Fruit fly (Drosophila melanogaster) whole organism, embryonic: ENCODE data around the gene Uba4.
A peak's percentile ranks its signal among the peaks of the same experiment; 100 is the strongest.

ENCODE experiments used
- Atf3 ChIP-seq: fragments of 200-800 bp; sonication (Bioruptor generic); optimal IDR thresholded peaks from 3 replicates; lab custom pipeline; 2016; ENCODE audit warnings: missing biosample characterization, missing genetic modification characterization
- Bgb ChIP-seq: fragments of 200-800 bp; sonication (Bioruptor generic); IDR thresholded peaks from 2 replicates; pipeline ENCODE4 v1.3.6; 2022; ENCODE audit warnings: missing biosample characterization, missing genetic modification characterization; ENCODE audit not compliant: partially characterized antibody
- CG10565 ChIP-seq: fragments of 200-800 bp; sonication (Bioruptor generic); optimal IDR thresholded peaks from 3 replicates; lab custom pipeline; 2016; ENCODE audit warnings: missing biosample characterization, mild to moderate bottlenecking, missing genetic modification characterization
- CG11085 ChIP-seq: fragments of 200-800 bp; sonication (Bioruptor generic); IDR thresholded peaks from 2 replicates; pipeline ENCODE4 v1.3.6; 2022; ENCODE audit warnings: missing biosample characterization, missing genetic modification characterization
- CG11695 ChIP-seq: fragments of 200-800 bp; sonication (Bioruptor generic); IDR thresholded peaks from 3 replicates; pipeline ENCODE4 v1.3.6; 2022; ENCODE audit warnings: missing biosample characterization, missing genetic modification characterization
- CG12236 ChIP-seq: fragments of 200-800 bp; sonication (Bioruptor generic); optimal IDR thresholded peaks from 2 replicates; lab custom pipeline; 2016; ENCODE audit warnings: missing biosample characterization, missing genetic modification characterization
- CG15601 ChIP-seq: fragments of 200-800 bp; sonication (Bioruptor generic); optimal IDR thresholded peaks from 3 replicates; lab custom pipeline; 2019; ENCODE audit warnings: missing biosample characterization, mild to moderate bottlenecking, missing genetic modification characterization, moderate library complexity
- CG1603 ChIP-seq: fragments of 200-800 bp; sonication (Bioruptor generic); optimal IDR thresholded peaks from 2 replicates; lab custom pipeline; 2019; ENCODE audit warnings: missing biosample characterization, mild to moderate bottlenecking, missing genetic modification characterization, moderate library complexity
- CG16779 ChIP-seq: fragments of 200-800 bp; sonication (Bioruptor generic); IDR thresholded peaks from 2 replicates; pipeline ENCODE4 v1.3.6; 2022; ENCODE audit warnings: missing biosample characterization, missing genetic modification characterization
- CG17612 ChIP-seq: fragments of 200-800 bp; sonication (Bioruptor generic); IDR thresholded peaks from 2 replicates; pipeline ENCODE4 v1.3.6; 2022; ENCODE audit warnings: missing biosample characterization, missing genetic modification characterization
- CG18599 ChIP-seq: fragments of 200-800 bp; sonication (Bioruptor generic); optimal IDR thresholded peaks from 3 replicates; lab custom pipeline; 2017; ENCODE audit warnings: missing biosample characterization, missing genetic modification characterization, mild to moderate bottlenecking, moderate library complexity, missing genetic modification reagents
- CG2129 ChIP-seq: fragments of 200-800 bp; sonication (Bioruptor generic); IDR thresholded peaks from 2 replicates; pipeline ENCODE4 v1.3.6; 2022; ENCODE audit warnings: missing biosample characterization, missing genetic modification characterization; ENCODE audit not compliant: partially characterized antibody
- CG2202 ChIP-seq: fragments of 200-800 bp; sonication (Bioruptor generic); optimal IDR thresholded peaks from 2 replicates; lab custom pipeline; 2018; ENCODE audit warnings: missing biosample characterization, mild to moderate bottlenecking, missing genetic modification characterization
- CG2875 ChIP-seq: fragments of 200-800 bp; sonication (Bioruptor generic); optimal IDR thresholded peaks from 2 replicates; lab custom pipeline; 2017; ENCODE audit warnings: missing biosample characterization, mild to moderate bottlenecking, missing genetic modification characterization, missing genetic modification reagents
- CG31441 ChIP-seq: fragments of 200-800 bp; sonication (Bioruptor generic); IDR thresholded peaks from 2 replicates; pipeline ENCODE4 v1.3.6; 2022; ENCODE audit warnings: missing biosample characterization, missing genetic modification characterization
- CG6813 ChIP-seq: fragments of 200-800 bp; sonication (Bioruptor generic); optimal IDR thresholded peaks from 2 replicates; lab custom pipeline; 2017; ENCODE audit warnings: missing biosample characterization, missing genetic modification characterization, mild to moderate bottlenecking, moderate library complexity, missing genetic modification reagents
- CG7963 ChIP-seq: fragments of 200-800 bp; sonication (Bioruptor generic); IDR thresholded peaks from 3 replicates; pipeline ENCODE4 v1.3.6; 2022; ENCODE audit warnings: missing biosample characterization, missing genetic modification characterization; ENCODE audit not compliant: partially characterized antibody
- CG8924 ChIP-seq: fragments of 200-800 bp; optimal IDR thresholded peaks from 3 replicates; lab custom pipeline; 2019; ENCODE audit warnings: missing biosample characterization, mild to moderate bottlenecking, missing genetic modification characterization, moderate library complexity
- CG9817 ChIP-seq: fragments of 200-800 bp; sonication (Bioruptor generic); optimal IDR thresholded peaks from 2 replicates; lab custom pipeline; 2018; ENCODE audit warnings: missing biosample characterization, mild to moderate bottlenecking, missing genetic modification characterization, moderate library complexity
- CG9876 ChIP-seq: fragments of 200-800 bp; sonication (Bioruptor generic); optimal IDR thresholded peaks from 2 replicates; lab custom pipeline; 2016; ENCODE audit warnings: missing biosample characterization, missing genetic modification characterization
- Dip3 ChIP-seq: fragments of 200-800 bp; sonication (Bioruptor generic); optimal IDR thresholded peaks from 3 replicates; lab custom pipeline; 2016; ENCODE audit warnings: missing biosample characterization, missing genetic modification characterization
- E2f2 ChIP-seq: fragments of 200-800 bp; sonication (Bioruptor generic); IDR thresholded peaks from 2 replicates; pipeline ENCODE4 v1.3.6; 2022; ENCODE audit warnings: missing biosample characterization, missing genetic modification characterization
- ERR ChIP-seq: fragments of 200-800 bp; sonication (Bioruptor generic); optimal IDR thresholded peaks from 2 replicates; lab custom pipeline; 2016; ENCODE audit warnings: missing biosample characterization, missing genetic modification characterization
- Elba2 ChIP-seq: fragments of 200-800 bp; sonication (Bioruptor generic); optimal IDR thresholded peaks from 3 replicates; lab custom pipeline; 2016; ENCODE audit warnings: missing biosample characterization, missing genetic modification characterization
- H15 ChIP-seq: fragments of 200-800 bp; sonication (Bioruptor generic); IDR thresholded peaks from 3 replicates; pipeline ENCODE4 v1.3.6; 2022; ENCODE audit warnings: missing biosample characterization, missing genetic modification characterization
- Hmr ChIP-seq: fragments of 200-800 bp; sonication (Bioruptor generic); optimal IDR thresholded peaks from 3 replicates; lab custom pipeline; 2017; ENCODE audit warnings: mild to moderate bottlenecking, missing biosample characterization, missing genetic modification reagents, missing genetic modification characterization
- Lim3 ChIP-seq: fragments of 200-800 bp; sonication (Bioruptor generic); IDR thresholded peaks from 2 replicates; pipeline ENCODE4 v1.3.6; 2022; ENCODE audit warnings: missing biosample characterization, missing genetic modification characterization
- Neu2 ChIP-seq: fragments of 200-800 bp; sonication (Bioruptor generic); optimal IDR thresholded peaks from 3 replicates; lab custom pipeline; 2016; ENCODE audit warnings: missing biosample characterization, missing genetic modification characterization, borderline replicate concordance
- Ravus ChIP-seq: fragments of 200-800 bp; sonication (Bioruptor generic); IDR thresholded peaks from 2 replicates; pipeline ENCODE4 v1.3.6; 2022; ENCODE audit warnings: missing biosample characterization, missing genetic modification characterization
- Vsx1 ChIP-seq: fragments of 200-800 bp; sonication (Bioruptor generic); optimal IDR thresholded peaks from 2 replicates; lab custom pipeline; 2017; ENCODE audit warnings: missing biosample characterization, mild to moderate bottlenecking, missing genetic modification characterization, missing genetic modification reagents
- YL-1 ChIP-seq: fragments of 200-800 bp; sonication (Bioruptor generic); optimal IDR thresholded peaks from 3 replicates; lab custom pipeline; 2017; ENCODE audit warnings: missing biosample characterization, mild to moderate bottlenecking, missing genetic modification characterization
- bcd ChIP-seq: fragments of 200-800 bp; sonication (Bioruptor generic); optimal IDR thresholded peaks from 2 replicates; lab custom pipeline; 2017; ENCODE audit warnings: missing biosample characterization, mild to moderate bottlenecking, missing genetic modification characterization
- bigmax ChIP-seq: fragments of 200-800 bp; sonication (Bioruptor generic); optimal IDR thresholded peaks from 2 replicates; lab custom pipeline; 2018; ENCODE audit warnings: missing biosample characterization, mild to moderate bottlenecking, missing genetic modification characterization
- chm ChIP-seq: fragments of 200-800 bp; sonication (Bioruptor generic); IDR thresholded peaks from 2 replicates; pipeline ENCODE4 v1.3.6; 2022; ENCODE audit warnings: missing biosample characterization, missing genetic modification characterization
- crc ChIP-seq: fragments of 200-800 bp; sonication (Bioruptor generic); optimal IDR thresholded peaks from 2 replicates; lab custom pipeline; 2016; ENCODE audit warnings: missing biosample characterization, missing genetic modification characterization
- da ChIP-seq: fragments of 200-800 bp; sonication (Bioruptor generic); optimal IDR thresholded peaks from 2 replicates; lab custom pipeline; 2016; ENCODE audit warnings: missing biosample characterization, missing genetic modification characterization
- ems ChIP-seq: fragments of 200-800 bp; sonication (Bioruptor generic); optimal IDR thresholded peaks from 3 replicates; lab custom pipeline; 2016; ENCODE audit warnings: missing biosample characterization, missing genetic modification characterization
- gcm2 ChIP-seq: fragments of 200-800 bp; sonication (Bioruptor generic); optimal IDR thresholded peaks from 2 replicates; lab custom pipeline; 2016; ENCODE audit warnings: missing biosample characterization, missing genetic modification characterization
- gro ChIP-seq: fragments of 200-800 bp; sonication (Bioruptor generic); optimal IDR thresholded peaks from 2 replicates; lab custom pipeline; 2016; ENCODE audit warnings: missing biosample characterization, missing genetic modification characterization
- lab ChIP-seq: fragments of 200-800 bp; sonication (Bioruptor generic); optimal IDR thresholded peaks from 3 replicates; lab custom pipeline; 2017; ENCODE audit warnings: missing biosample characterization, missing genetic modification characterization, mild to moderate bottlenecking, moderate library complexity, missing genetic modification reagents
- mirr ChIP-seq: fragments of 200-800 bp; sonication (Bioruptor generic); optimal IDR thresholded peaks from 3 replicates; lab custom pipeline; 2018; ENCODE audit warnings: missing biosample characterization, mild to moderate bottlenecking, missing genetic modification characterization
- nau ChIP-seq: fragments of 200-800 bp; sonication (Bioruptor generic); optimal IDR thresholded peaks from 3 replicates; lab custom pipeline; 2017; ENCODE audit warnings: missing biosample characterization, mild to moderate bottlenecking, missing genetic modification characterization, missing genetic modification reagents
- phol ChIP-seq: fragments of 200-800 bp; sonication (Bioruptor generic); optimal IDR thresholded peaks from 3 replicates; lab custom pipeline; 2018; ENCODE audit warnings: missing biosample characterization, mild to moderate bottlenecking, missing genetic modification characterization, moderate library complexity
- pum ChIP-seq: fragments of 200-800 bp; sonication (Bioruptor generic); optimal IDR thresholded peaks from 2 replicates; lab custom pipeline; 2016; ENCODE audit warnings: missing biosample characterization, missing genetic modification characterization
- seq ChIP-seq: fragments of 200-800 bp; sonication (Bioruptor generic); IDR thresholded peaks from 2 replicates; pipeline ENCODE4 v1.3.6; 2022; ENCODE audit warnings: missing biosample characterization, missing genetic modification characterization
- shn ChIP-seq: fragments of 200-800 bp; sonication (Bioruptor generic); optimal IDR thresholded peaks from 3 replicates; lab custom pipeline; 2016; ENCODE audit warnings: missing biosample characterization, missing genetic modification characterization
- tna ChIP-seq: fragments of 200-800 bp; sonication (Bioruptor generic); IDR thresholded peaks from 2 replicates; pipeline ENCODE4 v1.3.6; 2022; ENCODE audit warnings: missing biosample characterization, missing genetic modification characterization; ENCODE audit not compliant: partially characterized antibody
- ttk ChIP-seq: fragments of 200-800 bp; sonication (Bioruptor generic); IDR thresholded peaks from 2 replicates; pipeline ENCODE4 v2.1.2; 2022; ENCODE audit warnings: missing biosample characterization, missing genetic modification characterization
- unpg ChIP-seq: fragments of 200-800 bp; sonication (Bioruptor generic); optimal IDR thresholded peaks from 3 replicates; lab custom pipeline; 2018; ENCODE audit warnings: missing biosample characterization, mild to moderate bottlenecking, missing genetic modification characterization, moderate library complexity
- vfl ChIP-seq: fragments of 200-800 bp; sonication (Bioruptor generic); optimal IDR thresholded peaks from 2 replicates; lab custom pipeline; 2016; ENCODE audit warnings: missing biosample characterization, missing genetic modification characterization
- vvl ChIP-seq: fragments of 200-800 bp; sonication (Bioruptor generic); IDR thresholded peaks from 2 replicates; pipeline ENCODE4 v1.3.6; 2022; ENCODE audit warnings: missing biosample characterization, missing genetic modification characterization

Uba4 gene

DNA sequence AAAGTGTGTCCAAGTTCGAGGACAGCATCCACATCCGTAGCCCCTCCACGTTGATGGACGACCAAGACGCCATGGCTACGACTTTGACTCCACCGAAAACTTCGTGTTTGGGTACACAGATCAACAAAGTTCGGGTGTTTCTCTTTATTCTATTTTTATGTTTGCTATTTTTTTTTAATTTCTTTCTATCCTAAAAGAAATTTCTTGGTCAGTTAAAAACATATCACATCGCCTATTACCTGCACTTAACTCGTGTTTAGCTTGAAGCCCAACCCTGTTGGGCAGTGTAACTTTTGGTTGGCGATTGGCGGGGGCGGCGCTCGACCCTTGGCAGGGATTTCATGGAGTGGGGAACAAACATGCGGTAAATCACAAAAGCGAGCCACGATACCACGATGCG lies 43.8 kb upstream of the Uba4 start (continued):
- TF ChIP-seq da (no peak), bcd (GFP tag; lab: Kevin White, UChicago) (peak; percentile 36), CG16779 (GFP tag; lab: Robert Waterston, UW) (no peak), tna (GFP tag; lab: Robert Waterston, UW) (no peak), CG6813 (GFP tag; lab: Kevin White, UChicago) (peak; percentile 58), unpg (peak; percentile 57), phol (peak; percentile 67), CG2875 (peak; percentile 28), CG10565 (GFP tag; lab: Kevin White, UChicago) (no peak), Dip3 (GFP tag; lab: Kevin White, UChicago) (no peak), CG18599 (GFP tag; lab: Kevin White, UChicago) (peak; percentile 77), CG1603 (tag; lab: Kevin White, UChicago) (peak; percentile 11), vfl (GFP tag; lab: Kevin White, UChicago) (no peak), Vsx1 (GFP tag; lab: Kevin White, UChicago) (no peak), CG11695 (GFP tag; lab: Robert Waterston, UW) (peak; percentile 46; the same call in 1 of the 3 replicates), ems (GFP tag; lab: Kevin White, UChicago) (peak; percentile 4), CG12236 (no peak), vvl (GFP tag; lab: Robert Waterston, UW) (peak; percentile 81), gro (GFP tag; lab: Kevin White, UChicago) (no peak), Elba2 (GFP tag; lab: Kevin White, UChicago) (no peak), seq (GFP tag; lab: Robert Waterston, UW) (0 out of 2 replicates have a peak, but pooled peaks have one; percentile 59), CG15601 (tag; lab: Kevin White, UChicago) (peak; percentile 22), chm (GFP tag; lab: Robert Waterston, UW) (peak; percentile 54; the same call in 1 of the 2 replicates), lab (peak; percentile 76), H15 (peak; percentile 65; the same call in 2 of the 3 replicates), bigmax (GFP tag; lab: Kevin White, UChicago) (no peak), ERR (no peak), gcm2 (GFP tag; lab: Kevin White, UChicago) (no peak), mirr (no peak), crc (GFP tag; lab: Kevin White, UChicago) (no peak), CG2129 (GFP tag; lab: Robert Waterston, UW) (no peak), CG9876 (GFP tag; lab: Kevin White, UChicago) (no peak), CG17612 (GFP tag; lab: Robert Waterston, UW) (no peak), CG2202 (tag; lab: Kevin White, UChicago) (no peak), Lim3 (GFP tag; lab: Robert Waterston, UW) (no peak), nau (GFP tag; lab: Kevin White, UChicago) (no peak), CG9817 (peak; percentile 7), Neu2 (GFP tag; lab: Kevin White, UChicago) (no peak), shn (no peak), CG8924 (tag; lab: Kevin White, UChicago) (peak; percentile 22), Atf3 (peak; percentile 25), CG31441 (GFP tag; lab: Robert Waterston, UW) (peak; percentile 73), YL-1 (no peak), ttk (GFP tag; lab: Robert Waterston, UW) (peak; percentile 46; the same call in 1 of the 2 replicates), Bgb (GFP tag; lab: Robert Waterston, UW) (no peak), E2f2 (GFP tag; lab: Robert Waterston, UW) (peak; percentile 30; the same call in 1 of the 2 replicates), Ravus (no peak), CG11085 (no peak), CG7963 (GFP tag; lab: Robert Waterston, UW) (no peak), Hmr (GFP tag; lab: Kevin White, UChicago) (no peak), pum (GFP tag; lab: Kevin White, UChicago) (no peak)
